Worm (Caenorhabditis elegans) whole organism, L4 larva: ENCODE data around the gene mcd-1.

Experiments
- D1046.2 ChIP-seq: fragments of 200-800 bp; sonication (Bioruptor generic); IDR thresholded peaks from 2 replicates; pipeline ENCODE4 v1.3.6; 2022; ENCODE audit warnings: missing genetic modification characterization, missing compliant biosample characterization
- F10B5.3 ChIP-seq: sonication (generic microtip); optimal IDR thresholded peaks from 2 replicates; lab custom pipeline; 2016; ENCODE audit warnings: mild to moderate bottlenecking, missing genetic modification characterization, missing compliant biosample characterization
- F37D6.2 ChIP-seq: sonication (generic microtip); optimal IDR thresholded peaks from 2 replicates; lab custom pipeline; 2016; ENCODE audit warnings: mild to moderate bottlenecking, missing genetic modification characterization, missing compliant biosample characterization
- F49E8.2 ChIP-seq: sonication (generic microtip); optimal IDR thresholded peaks from 2 replicates; lab custom pipeline; 2016; ENCODE audit warnings: missing compliant biosample characterization, mild to moderate bottlenecking, missing genetic modification characterization, borderline replicate concordance
- T20F7.1 ChIP-seq: fragments of 200-800 bp; sonication (Bioruptor generic); optimal IDR thresholded peaks from 2 replicates; lab custom pipeline; 2018; ENCODE audit warnings: mild to moderate bottlenecking, missing genetic modification characterization, missing compliant biosample characterization
- Y75B8A.6 ChIP-seq: fragments of 200-800 bp; sonication (Bioruptor generic); IDR thresholded peaks from 2 replicates; pipeline ENCODE4 v1.3.6; 2022; ENCODE audit warnings: missing genetic modification reagents, missing genetic modification characterization, missing compliant biosample characterization
- ama-1 ChIP-seq: fragments of 150-350 bp; optimal IDR thresholded peaks from 2 replicates; lab custom pipeline; 2014; ENCODE audit warnings: inconsistent platforms, mixed read lengths
- arid-1 ChIP-seq: fragments of 200-800 bp; sonication (Bioruptor generic); conservative IDR thresholded peaks from 2 replicates; pipeline ENCODE4 v1.3.6; 2022; ENCODE audit warnings: missing genetic modification reagents, missing genetic modification characterization, missing compliant biosample characterization
- attf-4 ChIP-seq: sonication (generic microtip); optimal IDR thresholded peaks from 3 replicates; lab custom pipeline; 2017; ENCODE audit warnings: missing biosample characterization, missing genetic modification characterization
- ceh-20 ChIP-seq: fragments of 200-800 bp; sonication (Bioruptor generic); IDR thresholded peaks from 2 replicates; pipeline ENCODE4 v1.3.6; 2022; ENCODE audit warnings: missing genetic modification reagents, missing genetic modification characterization, missing compliant biosample characterization
- ceh-32 ChIP-seq: sonication (generic microtip); optimal IDR thresholded peaks from 2 replicates; lab custom pipeline; 2016; ENCODE audit warnings: mild to moderate bottlenecking, missing genetic modification characterization, missing compliant biosample characterization; ENCODE audit not compliant: poor library complexity
- ceh-62 ChIP-seq: sonication (generic microtip); optimal IDR thresholded peaks from 2 replicates; lab custom pipeline; 2017; ENCODE audit warnings: missing biosample characterization, missing genetic modification characterization
- dmd-6 ChIP-seq: fragments of 200-800 bp; sonication (Bioruptor generic); IDR thresholded peaks from 2 replicates; pipeline ENCODE4 v1.3.6; 2022; ENCODE audit warnings: missing genetic modification reagents, missing genetic modification characterization, missing compliant biosample characterization
- dmd-9 ChIP-seq: fragments of 200-800 bp; sonication (Bioruptor generic); IDR thresholded peaks from 2 replicates; pipeline ENCODE4 v1.3.6; 2022; ENCODE audit warnings: missing genetic modification reagents, missing genetic modification characterization, missing compliant biosample characterization
- dpl-1 ChIP-seq: fragments of 150-350 bp; optimal IDR thresholded peaks from 2 replicates; lab custom pipeline; 2014; ENCODE audit warnings: missing biosample characterization, missing genetic modification reagents, missing genetic modification characterization
- duxl-1 ChIP-seq: sonication (generic microtip); optimal IDR thresholded peaks from 2 replicates; lab custom pipeline; 2016; ENCODE audit warnings: mild to moderate bottlenecking, missing genetic modification characterization, moderate library complexity, missing compliant biosample characterization; ENCODE audit not compliant: poor library complexity
- dve-1 ChIP-seq: sonication (generic microtip); optimal IDR thresholded peaks from 2 replicates; lab custom pipeline; 2017; ENCODE audit warnings: antibody characterized with exemption, mild to moderate bottlenecking, missing genetic modification characterization, missing compliant biosample characterization; ENCODE audit not compliant: insufficient read depth
- egl-27 ChIP-seq: sonication (generic microtip); optimal IDR thresholded peaks from 3 replicates; lab custom pipeline; 2017; ENCODE audit warnings: missing biosample characterization, missing genetic modification reagents, missing genetic modification characterization
- egl-43 ChIP-seq: fragments of 200-800 bp; sonication (Bioruptor generic); IDR thresholded peaks from 2 replicates; pipeline ENCODE4 v1.3.6; 2022; ENCODE audit warnings: missing genetic modification reagents, missing genetic modification characterization, missing compliant biosample characterization
- fkh-10 ChIP-seq: fragments of 150-350 bp; optimal IDR thresholded peaks from 2 replicates; lab custom pipeline; 2014; ENCODE audit warnings: missing biosample characterization, missing genetic modification reagents, missing genetic modification characterization
- gei-8 ChIP-seq: fragments of 200-800 bp; sonication (Bioruptor generic); optimal IDR thresholded peaks from 2 replicates; lab custom pipeline; 2018; ENCODE audit warnings: mild to moderate bottlenecking, missing genetic modification characterization, missing compliant biosample characterization
- hif-1 ChIP-seq, 2 experiments: sonication (generic microtip); optimal IDR thresholded peaks; 2 replicates each; lab custom pipeline; 2016 to 2017; ENCODE audit warnings: missing compliant biosample characterization in 2 of 2, missing genetic modification characterization in 2 of 2, missing genetic modification reagents in 2 of 2, missing genotype in 2 of 2, mild to moderate bottlenecking in 1 of 2
- hlh-11 ChIP-seq: fragments of 200-800 bp; sonication (Bioruptor generic); optimal IDR thresholded peaks from 2 replicates; lab custom pipeline; 2018; ENCODE audit warnings: mild to moderate bottlenecking, missing genetic modification characterization, missing compliant biosample characterization
- hlh-30 ChIP-seq: sonication (generic microtip); optimal IDR thresholded peaks from 2 replicates; lab custom pipeline; 2017; ENCODE audit warnings: antibody characterized with exemption, mild to moderate bottlenecking, missing genetic modification characterization, missing compliant biosample characterization; ENCODE audit not compliant: insufficient read depth
- jun-1 ChIP-seq: fragments of 150-350 bp; optimal IDR thresholded peaks from 2 replicates; lab custom pipeline; 2014; ENCODE audit warnings: missing biosample characterization, missing genetic modification reagents, missing genetic modification characterization
- lim-7 ChIP-seq: fragments of 200-800 bp; sonication (Bioruptor generic); IDR thresholded peaks from 2 replicates; pipeline ENCODE4 v1.3.6; 2022; ENCODE audit warnings: missing genetic modification characterization, missing compliant biosample characterization
- lin-15B ChIP-seq: fragments of 150-350 bp; sonication (generic microtip); optimal IDR thresholded peaks from 3 replicates; lab custom pipeline; 2014; ENCODE audit warnings: missing biosample characterization, missing genetic modification characterization
- lin-29 ChIP-seq: fragments of 200-800 bp; sonication (Bioruptor generic); IDR thresholded peaks from 2 replicates; pipeline ENCODE4 v1.3.6; 2022; ENCODE audit warnings: missing genetic modification reagents, missing genetic modification characterization, missing compliant biosample characterization
- lir-3 ChIP-seq: sonication (generic microtip); optimal IDR thresholded peaks from 2 replicates; lab custom pipeline; 2016; ENCODE audit warnings: mild to moderate bottlenecking, missing genetic modification characterization, missing compliant biosample characterization
- lsy-2 ChIP-seq, 2 experiments: fragments of 150-350 bp in 1 of 2; sonication (generic microtip) in 1 of 2; optimal IDR thresholded peaks; 2 replicates each; lab custom pipeline; 2014 to 2017; ENCODE audit warnings: missing biosample characterization in 2 of 2, missing genetic modification characterization in 2 of 2
- madf-5 ChIP-seq, 2 experiments: fragments of 200-800 bp; sonication (Bioruptor generic); IDR thresholded peaks; 2 replicates each; pipeline ENCODE4 v1.3.6; 2022; ENCODE audit warnings: missing compliant biosample characterization in 2 of 2, missing genetic modification characterization in 2 of 2
- madf-9 ChIP-seq: fragments of 200-800 bp; sonication (Bioruptor generic); conservative IDR thresholded peaks from 2 replicates; pipeline ENCODE4 v1.3.6; 2022; ENCODE audit warnings: missing genetic modification reagents, missing genetic modification characterization, missing compliant biosample characterization
- mdl-1 ChIP-seq, 2 experiments: fragments of 150-350 bp in 1 of 2; sonication (generic microtip) in 1 of 2; optimal IDR thresholded peaks; 2 replicates each; lab custom pipeline; 2014 to 2017; ENCODE audit warnings: missing biosample characterization in 2 of 2, missing genetic modification characterization in 2 of 2
- mep-1 ChIP-seq: fragments of 150-350 bp; sonication (generic microtip); optimal IDR thresholded peaks from 3 replicates; lab custom pipeline; 2014; ENCODE audit warnings: missing biosample characterization, missing genetic modification characterization
- mxl-2 ChIP-seq: fragments of 200-800 bp; sonication (Bioruptor generic); conservative IDR thresholded peaks from 2 replicates; pipeline ENCODE4 v1.3.6; 2022; ENCODE audit warnings: missing genetic modification reagents, missing genetic modification characterization, missing compliant biosample characterization
- nhr-10 ChIP-seq: fragments of 150-350 bp; optimal IDR thresholded peaks from 2 replicates; lab custom pipeline; 2014; ENCODE audit warnings: missing biosample characterization, missing genetic modification characterization
- nhr-25 ChIP-seq: sonication (generic microtip); optimal IDR thresholded peaks from 2 replicates; lab custom pipeline; 2017; ENCODE audit warnings: missing genetic modification characterization, mild to moderate bottlenecking, missing compliant biosample characterization, antibody characterized with exemption, moderate library complexity, borderline replicate concordance; ENCODE audit not compliant: insufficient read depth
- nhr-41 ChIP-seq: fragments of 200-800 bp; sonication (Bioruptor generic); IDR thresholded peaks from 2 replicates; pipeline ENCODE4 v1.3.6; 2022; ENCODE audit warnings: missing genetic modification reagents, missing genetic modification characterization, missing compliant biosample characterization
- nhr-42 ChIP-seq: fragments of 200-800 bp; sonication (Bioruptor generic); IDR thresholded peaks from 2 replicates; pipeline ENCODE4 v1.3.6; 2022; ENCODE audit warnings: missing genetic modification characterization, missing compliant biosample characterization
- nhr-6 ChIP-seq: fragments of 150-350 bp; optimal IDR thresholded peaks from 2 replicates; lab custom pipeline; 2014; ENCODE audit warnings: missing biosample characterization, missing genetic modification characterization
- nhr-77 ChIP-seq: fragments of 150-350 bp; optimal IDR thresholded peaks from 2 replicates; lab custom pipeline; 2014; ENCODE audit warnings: missing biosample characterization, missing genetic modification characterization
- pqm-1 ChIP-seq: sonication (generic microtip); optimal IDR thresholded peaks from 2 replicates; lab custom pipeline; 2017; ENCODE audit warnings: missing biosample characterization, missing genetic modification characterization
- snpc-1.2 ChIP-seq: fragments of 200-800 bp; sonication (Bioruptor generic); IDR thresholded peaks from 2 replicates; pipeline ENCODE4 v1.3.6; 2022; ENCODE audit warnings: missing genetic modification reagents, missing genetic modification characterization, missing compliant biosample characterization
- snpc-4 ChIP-seq: fragments of 150-350 bp; optimal IDR thresholded peaks from 2 replicates; lab custom pipeline; 2014; ENCODE audit warnings: missing biosample characterization, missing genetic modification characterization
- spr-3 ChIP-seq: fragments of 200-800 bp; sonication (Bioruptor generic); optimal IDR thresholded peaks from 2 replicates; lab custom pipeline; 2018; ENCODE audit warnings: mild to moderate bottlenecking, missing genetic modification characterization, missing compliant biosample characterization
- unc-130 ChIP-seq: sonication (generic microtip); optimal IDR thresholded peaks from 2 replicates; lab custom pipeline; 2016; ENCODE audit warnings: missing genetic modification reagents, missing genetic modification characterization, missing compliant biosample characterization
- zag-1 ChIP-seq: fragments of 150-350 bp; optimal IDR thresholded peaks from 2 replicates; lab custom pipeline; 2014; ENCODE audit warnings: missing biosample characterization, missing genetic modification characterization
- zfp-2 ChIP-seq: sonication (generic microtip); optimal IDR thresholded peaks from 2 replicates; lab custom pipeline; 2016; ENCODE audit warnings: mild to moderate bottlenecking, missing genetic modification characterization, missing compliant biosample characterization
- zfp-3 ChIP-seq: fragments of 200-800 bp; sonication (Bioruptor generic); conservative IDR thresholded peaks from 2 replicates; pipeline ENCODE4 v1.3.6; 2022; ENCODE audit warnings: missing genetic modification reagents, missing genetic modification characterization, missing compliant biosample characterization
- zip-11 ChIP-seq: fragments of 200-800 bp; sonication (Bioruptor generic); IDR thresholded peaks from 2 replicates; pipeline ENCODE4 v1.3.6; 2022; ENCODE audit warnings: missing genetic modification characterization, missing compliant biosample characterization
- ztf-7 ChIP-seq: fragments of 150-350 bp; optimal IDR thresholded peaks from 2 replicates; lab custom pipeline; 2014; ENCODE audit warnings: missing biosample characterization, missing genetic modification characterization

Gene mcd-1

DNA sequence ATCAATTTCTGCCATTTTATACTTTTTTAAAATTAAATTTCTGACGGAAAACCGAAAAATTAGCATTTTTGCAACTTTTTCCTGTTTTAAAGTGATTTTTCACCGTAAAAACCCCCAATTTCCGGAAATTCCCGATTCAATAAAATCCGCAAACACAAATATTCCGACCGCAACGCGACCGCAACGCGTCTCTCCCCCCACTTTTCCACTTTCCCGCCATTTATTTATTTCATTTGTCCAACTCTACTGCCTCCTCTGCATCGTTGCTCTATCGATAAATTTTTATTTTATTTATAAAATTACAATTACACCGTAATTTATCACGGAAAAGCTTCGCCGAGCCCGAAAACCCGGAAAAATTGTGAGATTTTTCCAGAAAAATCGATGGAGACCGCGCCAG is at the start of gene mcd-1:
mcd-1 (plus strand) TSS at position 267 of the 400 bp plus-strand sequence.
- TF ChIP-seq madf-5 (GFP tag; IDR thresholded peaks at IDR 0.05; lab: Robert Waterston, UW) (no peak), fkh-10 (GFP tag; lab: Kevin White, UChicago) (peak; percentile 5), mxl-2 (GFP tag; lab: Robert Waterston, UW) (no peak), hif-1 (tag; optimal IDR thresholded peaks at IDR 0.05; lab: Kevin White, UChicago) (peak in 1 of 2 experiments; percentile 42), dmd-9 (GFP tag; lab: Robert Waterston, UW) (no peak), nhr-6 (tag; lab: Kevin White, UChicago) (peak; percentile 60), D1046.2 (no peak), zip-11 (no peak), lin-29 (GFP tag; lab: Robert Waterston, UW) (no peak), nhr-41 (no peak), dmd-6 (GFP tag; lab: Robert Waterston, UW) (peak; percentile 29; the same call in 1 of the 2 replicates), zag-1 (no peak), ceh-20 (GFP tag; lab: Robert Waterston, UW) (0 out of 2 replicates have a peak, but pooled peaks have one; percentile 20), madf-9 (GFP tag; lab: Robert Waterston, UW) (no peak), egl-43 (GFP tag; lab: Robert Waterston, UW) (no peak), mep-1 (tag; lab: Kevin White, UChicago) (peak; percentile 56), F10B5.3 (tag; lab: Kevin White, UChicago) (no peak), hlh-30 (peak; percentile 43), jun-1 (tag; lab: Kevin White, UChicago) (no peak), F37D6.2 (tag; lab: Kevin White, UChicago) (peak; percentile 22), ceh-32 (tag; lab: Kevin White, UChicago) (no peak), lin-15B (tag; lab: Kevin White, UChicago) (peak; percentile 11), unc-130 (peak; percentile 5), arid-1 (GFP tag; lab: Robert Waterston, UW) (no peak), lir-3 (tag; lab: Kevin White, UChicago) (no peak), duxl-1 (tag; lab: Kevin White, UChicago) (no peak), Y75B8A.6 (no peak), nhr-10 (tag; lab: Kevin White, UChicago) (no peak), ama-1 (lab: Kevin White, UChicago) (no peak), egl-27 (no peak), attf-4 (tag; lab: Kevin White, UChicago) (no peak), spr-3 (GFP tag; lab: Kevin White, UChicago) (no peak), ceh-62 (tag; lab: Kevin White, UChicago) (no peak), ztf-7 (tag; lab: Kevin White, UChicago) (no peak), pqm-1 (tag; lab: Kevin White, UChicago) (no peak), snpc-1.2 (GFP tag; lab: Robert Waterston, UW) (no peak), nhr-25 (tag; lab: Kevin White, UChicago) (no peak), nhr-77 (tag; lab: Kevin White, UChicago) (peak; percentile 89), dpl-1 (GFP tag; lab: Kevin White, UChicago) (peak; percentile 78), hlh-11 (peak; percentile 19), T20F7.1 (no peak), F49E8.2 (no peak), zfp-3 (GFP tag; lab: Robert Waterston, UW) (no peak), dve-1 (tag; lab: Kevin White, UChicago) (peak; percentile 62), snpc-4 (tag; lab: Kevin White, UChicago) (no peak), zfp-2 (tag; lab: Kevin White, UChicago) (no peak), mdl-1 (tag; optimal IDR thresholded peaks at IDR 0.05; lab: Kevin White, UChicago) (no peak), lim-7 (GFP tag; lab: Robert Waterston, UW) (no peak), gei-8 (GFP tag; lab: Kevin White, UChicago) (no peak), nhr-42 (GFP tag; lab: Robert Waterston, UW) (0 out of 2 replicates have a peak, but pooled peaks have one; percentile 60), lsy-2 (tag; optimal IDR thresholded peaks at IDR 0.05; lab: Kevin White, UChicago) (peak in 1 of 2 experiments; percentile 83)
